Worm (Caenorhabditis elegans) whole organism, late embryonic: ENCODE results near the gene M02B1.3.

Source experiments
- K09A11.1 ChIP-seq: sonication (generic microtip); optimal IDR thresholded peaks from 2 replicates; lab custom pipeline; 2017; ENCODE audit warnings: antibody characterized with exemption, mild to moderate bottlenecking, missing genetic modification characterization, missing compliant biosample characterization; ENCODE audit not compliant: insufficient read depth
- elt-2 ChIP-seq: sonication (generic microtip); optimal IDR thresholded peaks from 2 replicates; lab custom pipeline; 2016; ENCODE audit warnings: missing genetic modification reagents, missing genetic modification characterization, missing compliant biosample characterization
- elt-4 ChIP-seq: sonication (generic microtip); optimal IDR thresholded peaks from 2 replicates; lab custom pipeline; 2016; ENCODE audit warnings: missing genetic modification characterization, missing compliant biosample characterization
- fkh-10 ChIP-seq: fragments of 150-350 bp; optimal IDR thresholded peaks from 2 replicates; lab custom pipeline; 2014; ENCODE audit warnings: missing biosample characterization, missing genetic modification reagents, missing genetic modification characterization
- hlh-13 ChIP-seq: fragments of 200-800 bp; sonication (Bioruptor generic); optimal IDR thresholded peaks from 2 replicates; lab custom pipeline; 2018; ENCODE audit warnings: mild to moderate bottlenecking, missing genetic modification characterization, missing compliant biosample characterization
- hlh-30 ChIP-seq: sonication (generic microtip); optimal IDR thresholded peaks from 2 replicates; lab custom pipeline; 2017; ENCODE audit warnings: antibody characterized with exemption, missing genetic modification characterization, missing compliant biosample characterization; ENCODE audit not compliant: insufficient read depth
- lim-6 ChIP-seq: sonication (generic microtip); optimal IDR thresholded peaks from 2 replicates; lab custom pipeline; 2016; ENCODE audit warnings: missing genetic modification characterization, missing compliant biosample characterization
- npax-4 ChIP-seq: sonication (generic microtip); optimal IDR thresholded peaks from 2 replicates; lab custom pipeline; 2016; ENCODE audit warnings: missing genetic modification characterization, missing compliant biosample characterization
- pat-9 ChIP-seq: fragments of 200-800 bp; sonication (Bioruptor generic); optimal IDR thresholded peaks from 2 replicates; lab custom pipeline; 2018; ENCODE audit warnings: mild to moderate bottlenecking, missing genetic modification characterization, moderate library complexity, missing compliant biosample characterization
- tbx-2 ChIP-seq: sonication (generic microtip); optimal IDR thresholded peaks from 2 replicates; lab custom pipeline; 2016; ENCODE audit warnings: missing genetic modification characterization, missing compliant biosample characterization
- ttx-3 ChIP-seq: sonication (generic microtip); optimal IDR thresholded peaks from 2 replicates; lab custom pipeline; 2016; ENCODE audit warnings: missing genetic modification reagents, missing genetic modification characterization, missing compliant biosample characterization

ce11 chrIV:12789088-12789487 lies 47.2 kb upstream of the M02B1.3 start, which contains the start of gene F07C6.3:
- TF ChIP-seq lim-6 (tag; lab: Kevin White, UChicago) (no peak), hlh-30 (no peak), tbx-2 (tag; lab: Kevin White, UChicago) (no peak), hlh-13 (no peak), pat-9 (no peak), K09A11.1 (tag; lab: Kevin White, UChicago) (no peak), fkh-10 (GFP tag; lab: Kevin White, UChicago) (no peak), elt-2 (no peak), elt-4 (tag; lab: Kevin White, UChicago) (no peak), ttx-3 (no peak), npax-4 (no peak)
